Fruit fly (Drosophila melanogaster) whole organism, embryonic: ENCODE data around the gene CG8944.
A peak's percentile ranks its signal among the peaks of the same experiment; 100 is the strongest.

Source experiments
- Ada2b ChIP-seq: fragments of 200-800 bp; sonication (Bioruptor generic); IDR thresholded peaks from 2 replicates; pipeline ENCODE4 v1.3.6; 2022; ENCODE audit warnings: missing biosample characterization, missing genetic modification characterization
- B-H2 ChIP-seq: fragments of 200-800 bp; sonication (Bioruptor generic); optimal IDR thresholded peaks from 2 replicates; lab custom pipeline; 2018; ENCODE audit warnings: missing biosample characterization, mild to moderate bottlenecking, missing genetic modification characterization
- CG10267 ChIP-seq: fragments of 200-800 bp; sonication (Bioruptor generic); optimal IDR thresholded peaks from 2 replicates; lab custom pipeline; 2018; ENCODE audit warnings: missing biosample characterization, mild to moderate bottlenecking, missing genetic modification characterization, moderate library complexity
- CG10979 ChIP-seq: fragments of 200-800 bp; sonication (Bioruptor generic); optimal IDR thresholded peaks from 2 replicates; lab custom pipeline; 2018; ENCODE audit warnings: missing biosample characterization, mild to moderate bottlenecking, missing genetic modification characterization, moderate library complexity
- CG11093 ChIP-seq: fragments of 200-800 bp; sonication (Bioruptor generic); IDR thresholded peaks from 3 replicates; pipeline ENCODE4 v1.3.6; 2022; ENCODE audit warnings: missing biosample characterization, missing genetic modification characterization
- CG12219 ChIP-seq: fragments of 200-800 bp; sonication (Bioruptor generic); optimal IDR thresholded peaks from 3 replicates; lab custom pipeline; 2018; ENCODE audit warnings: missing biosample characterization, mild to moderate bottlenecking, missing genetic modification characterization
- CG13287 ChIP-seq: fragments of 200-800 bp; sonication (Bioruptor generic); IDR thresholded peaks from 2 replicates; pipeline ENCODE4 v1.3.6; 2022; ENCODE audit warnings: missing biosample characterization, missing genetic modification characterization; ENCODE audit not compliant: partially characterized antibody
- CG13296 ChIP-seq: fragments of 200-800 bp; sonication (Bioruptor generic); optimal IDR thresholded peaks from 3 replicates; lab custom pipeline; 2018; ENCODE audit warnings: missing biosample characterization, mild to moderate bottlenecking, missing genetic modification characterization
- CG1603 ChIP-seq: fragments of 200-800 bp; sonication (Bioruptor generic); optimal IDR thresholded peaks from 2 replicates; lab custom pipeline; 2019; ENCODE audit warnings: missing biosample characterization, mild to moderate bottlenecking, missing genetic modification characterization, moderate library complexity
- CG31365 ChIP-seq: fragments of 200-800 bp; sonication (Bioruptor generic); optimal IDR thresholded peaks from 2 replicates; lab custom pipeline; 2018; ENCODE audit warnings: missing biosample characterization, mild to moderate bottlenecking, missing genetic modification characterization
- CG3407 ChIP-seq: fragments of 200-800 bp; sonication (Bioruptor generic); optimal IDR thresholded peaks from 2 replicates; lab custom pipeline; 2018; ENCODE audit warnings: missing biosample characterization, mild to moderate bottlenecking, missing genetic modification characterization
- CG3995 ChIP-seq: fragments of 200-800 bp; sonication (Bioruptor generic); optimal IDR thresholded peaks from 3 replicates; lab custom pipeline; 2016; ENCODE audit warnings: missing biosample characterization, missing genetic modification characterization
- CG7928 ChIP-seq: fragments of 200-800 bp; sonication (Bioruptor generic); optimal IDR thresholded peaks from 2 replicates; lab custom pipeline; 2017; ENCODE audit warnings: missing biosample characterization, mild to moderate bottlenecking, missing genetic modification characterization
- CG9932 ChIP-seq: fragments of 200-800 bp; sonication (Bioruptor generic); IDR thresholded peaks from 2 replicates; pipeline ENCODE4 v1.3.6; 2022; ENCODE audit warnings: missing biosample characterization, missing genetic modification characterization
- D19B ChIP-seq: fragments of 200-800 bp; sonication (Bioruptor generic); optimal IDR thresholded peaks from 2 replicates; lab custom pipeline; 2017; ENCODE audit warnings: missing biosample characterization, mild to moderate bottlenecking, missing genetic modification characterization
- Deaf1 ChIP-seq: fragments of 200-800 bp; optimal IDR thresholded peaks from 3 replicates; lab custom pipeline; 2019; ENCODE audit warnings: missing biosample characterization, mild to moderate bottlenecking, missing genetic modification characterization, moderate library complexity
- Dek ChIP-seq: fragments of 200-800 bp; sonication (Bioruptor generic); optimal IDR thresholded peaks from 3 replicates; lab custom pipeline; 2019; ENCODE audit warnings: missing biosample characterization, mild to moderate bottlenecking, missing genetic modification characterization, moderate library complexity
- Dfd ChIP-seq, 2 experiments: fragments of >200 bp; optimal IDR thresholded peaks; 2 replicates each; lab custom pipeline; 2017; ENCODE audit warnings: missing biosample characterization in 2 of 2, missing genetic modification characterization in 2 of 2
- Doc2 ChIP-seq: fragments of 200-800 bp; sonication (Bioruptor generic); IDR thresholded peaks from 2 replicates; pipeline ENCODE4 v1.3.6; 2022; ENCODE audit warnings: missing biosample characterization, missing genetic modification characterization
- Doc3 ChIP-seq: fragments of 200-800 bp; sonication (Bioruptor generic); IDR thresholded peaks from 3 replicates; pipeline ENCODE4 v1.3.6; 2022; ENCODE audit warnings: missing biosample characterization, missing genetic modification characterization; ENCODE audit not compliant: partially characterized antibody
- E2f2 ChIP-seq: fragments of 200-800 bp; sonication (Bioruptor generic); IDR thresholded peaks from 2 replicates; pipeline ENCODE4 v1.3.6; 2022; ENCODE audit warnings: missing biosample characterization, missing genetic modification characterization
- Eip74EF ChIP-seq, 2 experiments: fragments of 200-800 bp in 1 of 2; fragments of >200 bp in 1 of 2; sonication (Bioruptor generic) in 1 of 2; optimal IDR thresholded peaks; 2 replicates each; lab custom pipeline; 2017 to 2019; ENCODE audit warnings: missing biosample characterization in 2 of 2, missing genetic modification characterization in 2 of 2, mild to moderate bottlenecking in 1 of 2, moderate library complexity in 1 of 2
- Fer1 ChIP-seq: fragments of 200-800 bp; sonication (Bioruptor generic); optimal IDR thresholded peaks from 2 replicates; lab custom pipeline; 2017; ENCODE audit warnings: missing biosample characterization, mild to moderate bottlenecking, missing genetic modification characterization
- HLHmδ ChIP-seq: fragments of 200-800 bp; sonication (Bioruptor generic); optimal IDR thresholded peaks from 2 replicates; lab custom pipeline; 2018; ENCODE audit warnings: missing biosample characterization, mild to moderate bottlenecking, missing genetic modification characterization, moderate library complexity
- HmgZ ChIP-seq: fragments of 200-800 bp; sonication (Bioruptor generic); optimal IDR thresholded peaks from 2 replicates; lab custom pipeline; 2018; ENCODE audit warnings: missing biosample characterization, mild to moderate bottlenecking, missing genetic modification characterization
- Hsf ChIP-seq: fragments of 200-800 bp; sonication (Bioruptor generic); optimal IDR thresholded peaks from 3 replicates; lab custom pipeline; 2016; ENCODE audit warnings: missing biosample characterization, missing genetic modification characterization
- NC2β ChIP-seq: fragments of 200-800 bp; sonication (Bioruptor generic); optimal IDR thresholded peaks from 2 replicates; lab custom pipeline; 2016; ENCODE audit warnings: missing biosample characterization, missing genetic modification characterization
- NFAT ChIP-seq: fragments of 200-800 bp; sonication (Bioruptor generic); IDR thresholded peaks from 2 replicates; pipeline ENCODE4 v1.3.6; 2022; ENCODE audit warnings: missing biosample characterization, missing genetic modification characterization
- Sin3A ChIP-seq: fragments of >200 bp; optimal IDR thresholded peaks from 2 replicates; lab custom pipeline; 2018
- Xbp1 ChIP-seq: fragments of 200-800 bp; sonication (Bioruptor generic); optimal IDR thresholded peaks from 3 replicates; lab custom pipeline; 2016; ENCODE audit warnings: missing biosample characterization, mild to moderate bottlenecking, missing genetic modification characterization
- ase ChIP-seq: fragments of 200-800 bp; sonication (Bioruptor generic); IDR thresholded peaks from 3 replicates; pipeline ENCODE4 v1.3.6; 2022; ENCODE audit warnings: missing biosample characterization, missing genetic modification characterization
- bcd ChIP-seq: fragments of 200-800 bp; sonication (Bioruptor generic); optimal IDR thresholded peaks from 2 replicates; lab custom pipeline; 2017; ENCODE audit warnings: missing biosample characterization, mild to moderate bottlenecking, missing genetic modification characterization
- caup ChIP-seq: fragments of 200-800 bp; sonication (Bioruptor generic); optimal IDR thresholded peaks from 3 replicates; lab custom pipeline; 2017; ENCODE audit warnings: missing biosample characterization, mild to moderate bottlenecking, missing genetic modification characterization, moderate library complexity; ENCODE audit not compliant: severe bottlenecking
- crc ChIP-seq: fragments of 200-800 bp; sonication (Bioruptor generic); optimal IDR thresholded peaks from 2 replicates; lab custom pipeline; 2016; ENCODE audit warnings: missing biosample characterization, missing genetic modification characterization
- danr ChIP-seq: fragments of 200-800 bp; sonication (Bioruptor generic); IDR thresholded peaks from 2 replicates; pipeline ENCODE4 v1.3.6; 2022; ENCODE audit warnings: missing biosample characterization, missing genetic modification characterization
- dati ChIP-seq: fragments of 200-800 bp; sonication (Bioruptor generic); IDR thresholded peaks from 2 replicates; pipeline ENCODE4 v1.3.6; 2022; ENCODE audit warnings: missing biosample characterization, missing genetic modification characterization
- dimm ChIP-seq: fragments of 200-800 bp; sonication (Bioruptor generic); IDR thresholded peaks from 2 replicates; pipeline ENCODE4 v1.3.6; 2022; ENCODE audit warnings: missing biosample characterization, missing genetic modification characterization
- dmrt99B ChIP-seq: fragments of 200-800 bp; sonication (Bioruptor generic); optimal IDR thresholded peaks from 2 replicates; lab custom pipeline; 2018; ENCODE audit warnings: missing biosample characterization, mild to moderate bottlenecking, missing genetic modification characterization, moderate library complexity
- ftz-f1 ChIP-seq: fragments of 200-800 bp; sonication (Bioruptor generic); optimal IDR thresholded peaks from 2 replicates; lab custom pipeline; 2016; ENCODE audit warnings: missing biosample characterization, missing genetic modification characterization
- lola ChIP-seq, 3 experiments: fragments of >200 bp in 2 of 3; fragments of 200-800 bp in 1 of 3; sonication (Bioruptor generic) in 1 of 3; optimal IDR thresholded peaks; 2 replicates each; lab custom pipeline; 2017 to 2019; ENCODE audit warnings: missing biosample characterization in 3 of 3, missing genetic modification characterization in 3 of 3, mild to moderate bottlenecking in 1 of 3, moderate library complexity in 1 of 3
- nau ChIP-seq: fragments of 200-800 bp; sonication (Bioruptor generic); optimal IDR thresholded peaks from 3 replicates; lab custom pipeline; 2017; ENCODE audit warnings: missing biosample characterization, mild to moderate bottlenecking, missing genetic modification characterization, missing genetic modification reagents
- p53 ChIP-seq: fragments of 200-800 bp; sonication (Bioruptor generic); optimal IDR thresholded peaks from 2 replicates; lab custom pipeline; 2016; ENCODE audit warnings: missing biosample characterization, missing genetic modification characterization
- pb ChIP-seq: fragments of 200-800 bp; sonication (Bioruptor generic); optimal IDR thresholded peaks from 3 replicates; lab custom pipeline; 2016; ENCODE audit warnings: missing biosample characterization, missing genetic modification characterization
- sc ChIP-seq, 3 experiments: fragments of >200 bp in 2 of 3; fragments of 200-800 bp in 1 of 3; sonication (Bioruptor generic) in 1 of 3; optimal IDR thresholded peaks; 2 replicates in 2 of 3; 3 replicates in 1 of 3; lab custom pipeline; 2017; ENCODE audit warnings: mild to moderate bottlenecking in 1 of 3, missing biosample characterization in 1 of 3, missing genetic modification characterization in 1 of 3, missing genetic modification reagents in 1 of 3
- slou ChIP-seq: fragments of 200-800 bp; sonication (Bioruptor generic); optimal IDR thresholded peaks from 3 replicates; lab custom pipeline; 2016; ENCODE audit warnings: missing biosample characterization, missing genetic modification characterization
- slp2 ChIP-seq: fragments of 200-800 bp; sonication (Bioruptor generic); optimal IDR thresholded peaks from 2 replicates; lab custom pipeline; 2016; ENCODE audit warnings: missing biosample characterization, missing genetic modification characterization
- ssp ChIP-seq: fragments of 200-800 bp; sonication (Bioruptor generic); IDR thresholded peaks from 2 replicates; pipeline ENCODE4 v1.3.6; 2022; ENCODE audit warnings: missing biosample characterization, missing genetic modification characterization
- trem ChIP-seq: fragments of 200-800 bp; optimal IDR thresholded peaks from 3 replicates; lab custom pipeline; 2019; ENCODE audit warnings: missing biosample characterization, mild to moderate bottlenecking, missing genetic modification characterization, moderate library complexity
- zfh1 ChIP-seq: fragments of 200-800 bp; sonication (Bioruptor generic); IDR thresholded peaks from 3 replicates; pipeline ENCODE4 v1.3.6; 2022; ENCODE audit warnings: missing biosample characterization, missing genetic modification characterization

Gene CG8944

DNA sequence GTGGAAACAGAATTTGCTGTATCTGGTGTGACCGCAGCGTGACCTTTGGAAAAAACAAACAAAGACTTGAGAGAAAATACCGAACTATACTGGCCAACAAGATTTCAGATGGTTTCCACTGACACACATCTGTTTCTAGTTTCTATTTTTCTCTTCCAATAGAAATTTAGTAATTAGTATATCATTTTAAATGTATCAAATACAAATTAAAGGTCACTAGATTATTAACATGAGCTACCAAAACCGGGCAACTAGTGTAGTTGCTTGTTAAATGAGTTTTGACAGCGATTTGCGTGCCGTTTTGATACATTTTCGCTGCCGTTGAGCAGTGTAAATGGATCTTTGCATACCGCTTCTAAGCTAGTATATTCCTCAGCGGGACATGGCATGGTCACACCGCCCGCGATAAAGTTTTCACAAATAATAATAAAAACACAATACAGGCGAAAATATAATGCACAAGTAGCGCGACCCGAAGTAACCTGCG lies 42.3 kb downstream of the CG8944 start, which contains the start of the genes Pis and Hap40 (continued):
- TF ChIP-seq lola (GFP tag; optimal IDR thresholded peaks at IDR 0.05; lab: Kevin White, UChicago) (peak in 1 of 3 experiments; percentile 77), CG3995 (GFP tag; lab: Kevin White, UChicago) (peak; percentile 69), bcd (GFP tag; lab: Kevin White, UChicago) (peak; percentile 80), ftz-f1 (GFP tag; lab: Kevin White, UChicago) (peak; percentile 67), nau (GFP tag; lab: Kevin White, UChicago) (no peak), crc (no peak), pb (GFP tag; lab: Kevin White, UChicago) (no peak), caup (GFP tag; lab: Kevin White, UChicago) (peak; percentile 22), CG12219 (peak; percentile 43), Dek (tag; lab: Kevin White, UChicago) (peak; percentile 70), NC2β (GFP tag; lab: Kevin White, UChicago) (peak; percentile 10), Xbp1 (GFP tag; lab: Kevin White, UChicago) (peak; percentile 74), CG13296 (GFP tag; lab: Kevin White, UChicago) (peak; percentile 24), slp2 (GFP tag; lab: Kevin White, UChicago) (peak; percentile 25), ase (peak; percentile 56; the same call in 1 of the 3 replicates), D19B (peak; percentile 29), Hsf (peak; percentile 77), CG31365 (tag; lab: Kevin White, UChicago) (no peak), CG10979 (peak; percentile 67), Fer1 (GFP tag; lab: Kevin White, UChicago) (peak; percentile 42), danr (GFP tag; lab: Robert Waterston, UW) (0 out of 2 replicates have a peak, but pooled peaks have one; percentile 35), Eip74EF (GFP tag; optimal IDR thresholded peaks at IDR 0.05; lab: Kevin White, UChicago) (peak in 1 of 2 experiments; percentile 27), CG13287 (GFP tag; lab: Robert Waterston, UW) (no peak), zfh1 (GFP tag; lab: Robert Waterston, UW) (peak; percentile 67; the same call in 2 of the 3 replicates), E2f2 (peak; percentile 37), trem (tag; lab: Kevin White, UChicago) (peak; percentile 58), CG10267 (tag; lab: Kevin White, UChicago) (peak; percentile 69), NFAT (GFP tag; lab: Robert Waterston, UW) (peak; percentile 66), Ada2b (GFP tag; lab: Robert Waterston, UW) (peak; percentile 59), sc (optimal IDR thresholded peaks at IDR 0.05; lab: Kevin White, UChicago) (no peak), sc (GFP tag; optimal IDR thresholded peaks at IDR 0.05; lab: Kevin White, UChicago) (peak; percentile 40), Sin3A (lab: Kevin White, UChicago) (peak; percentile 98), CG3407 (no peak), Doc3 (GFP tag; lab: Robert Waterston, UW) (no peak), ssp (peak; percentile 94), CG11093 (GFP tag; lab: Robert Waterston, UW) (peak; percentile 76; the same call in 2 of the 3 replicates), Dfd (GFP tag; optimal IDR thresholded peaks at IDR 0.05; lab: Kevin White, UChicago) (peak in 1 of 2 experiments; percentile 13), HmgZ (peak; percentile 69), slou (GFP tag; lab: Kevin White, UChicago) (peak; percentile 25), Doc2 (GFP tag; lab: Robert Waterston, UW) (no peak), dimm (GFP tag; lab: Robert Waterston, UW) (0 out of 2 replicates have a peak, but pooled peaks have one; percentile 15), CG9932 (peak; percentile 83), dmrt99B (tag; lab: Kevin White, UChicago) (no peak), CG1603 (tag; lab: Kevin White, UChicago) (peak; percentile 48), HLHmδ (GFP tag; lab: Kevin White, UChicago) (no peak), p53 (GFP tag; lab: Kevin White, UChicago) (no peak), B-H2 (GFP tag; lab: Kevin White, UChicago) (peak; percentile 53), dati (GFP tag; lab: Robert Waterston, UW) (no peak), CG7928 (peak; percentile 37), Deaf1 (peak; percentile 23)
